Fruit fly (Drosophila melanogaster): ENCODE measurements around the gene verm.
"Not testable (repeated sequence)": the region's sequence is repeated elsewhere in the genome, so short reads cannot be mapped to it uniquely, and the experiment has no call there.

Gene verm

dm6 chr3L:19695057-19695627 is at the start of gene verm:
Gene verm, minus strand, starts transcription at chr3L:19695260.
- TF ChIP-seq Sin3A (optimal IDR thresholded peaks at IDR 0.05), result no peak
- TF ChIP-seq Myc (optimal IDR thresholded peaks at IDR 0.05), result no peak
- no peak for TF ChIP-seq ttk (optimal IDR thresholded peaks at IDR 0.05)
- TF ChIP-seq psq (optimal IDR thresholded peaks at IDR 0.05), result no peak
- no peak for TF ChIP-seq h (optimal IDR thresholded peaks at IDR 0.05)
- no peak for TF ChIP-seq insv (optimal IDR thresholded peaks at IDR 0.05)

- TF ChIP-seq psq, h, Sin3A (optimal IDR thresholded peaks at IDR 0.05): not testable (repeated sequence)
Measured at dm6 chr3L:19728694-19729093, 33.6 kb upstream of the verm start, which contains the start of gene CG42529. Gene CG42529, plus strand, starts transcription at chr3L:19728994.

- not testable (repeated sequence) for TF ChIP-seq insv, h, Sin3A (optimal IDR thresholded peaks at IDR 0.05)
Measured at dm6 chr3L:19718228-19718627, 23.2 kb upstream of the verm start, which contains the start of gene Trpml. Gene Trpml, minus strand, starts transcription at chr3L:19718328.

- TF ChIP-seq Sin3A (optimal IDR thresholded peaks at IDR 0.05) (no peak), ttk (optimal IDR thresholded peaks at IDR 0.05) (no peak), insv (optimal IDR thresholded peaks at IDR 0.05) (no peak), h (optimal IDR thresholded peaks at IDR 0.05) (no peak), Myc (optimal IDR thresholded peaks at IDR 0.05) (no peak), psq (optimal IDR thresholded peaks at IDR 0.05) (no peak)
Measured at dm6 chr3L:19707570-19708146, 12.6 kb upstream of the verm start, which contains the start of gene serp. Gene serp, minus strand, starts transcription at chr3L:19708015.

dm6 chr3L:19704869-19705268 is 9.8 kb upstream of the verm start:
- TF ChIP-seq ttk (optimal IDR thresholded peaks at IDR 0.05) (no peak), Sin3A (optimal IDR thresholded peaks at IDR 0.05) (no peak), psq (optimal IDR thresholded peaks at IDR 0.05) (no peak), insv (optimal IDR thresholded peaks at IDR 0.05) (no peak), h (optimal IDR thresholded peaks at IDR 0.05) (no peak), Myc (optimal IDR thresholded peaks at IDR 0.05) (no peak)

dm6 chr3L:19703323-19703722 is 8.3 kb upstream of the verm start:
- TF ChIP-seq ttk (optimal IDR thresholded peaks at IDR 0.05) (no peak), Sin3A (optimal IDR thresholded peaks at IDR 0.05) (no peak), insv (optimal IDR thresholded peaks at IDR 0.05) (no peak), psq (optimal IDR thresholded peaks at IDR 0.05) (no peak), h (optimal IDR thresholded peaks at IDR 0.05) (no peak), Myc (optimal IDR thresholded peaks at IDR 0.05) (no peak)

dm6 chr3L:19701662-19702061 is 6.6 kb upstream of the verm start:
- TF ChIP-seq psq (optimal IDR thresholded peaks at IDR 0.05), result no peak
- TF ChIP-seq insv (optimal IDR thresholded peaks at IDR 0.05), result no peak
- no peak for TF ChIP-seq Myc (optimal IDR thresholded peaks at IDR 0.05)
- TF ChIP-seq Sin3A (optimal IDR thresholded peaks at IDR 0.05), result no peak
- no peak for TF ChIP-seq ttk (optimal IDR thresholded peaks at IDR 0.05)
- no peak for TF ChIP-seq h (optimal IDR thresholded peaks at IDR 0.05)

- no peak for TF ChIP-seq h (optimal IDR thresholded peaks at IDR 0.05)
- no peak for TF ChIP-seq Myc (optimal IDR thresholded peaks at IDR 0.05)
- no peak for TF ChIP-seq ttk (optimal IDR thresholded peaks at IDR 0.05)
- TF ChIP-seq insv (optimal IDR thresholded peaks at IDR 0.05), result no peak
- TF ChIP-seq psq (optimal IDR thresholded peaks at IDR 0.05), result no peak
- TF ChIP-seq Sin3A (optimal IDR thresholded peaks at IDR 0.05), result no peak
Measured at dm6 chr3L:19701106-19701505, 6.0 kb upstream of the verm start.

dm6 chr3L:19700463-19700862 is 5.4 kb upstream of the verm start:
- TF ChIP-seq psq (optimal IDR thresholded peaks at IDR 0.05) (no peak), Myc (optimal IDR thresholded peaks at IDR 0.05) (no peak), Sin3A (optimal IDR thresholded peaks at IDR 0.05) (no peak), h (optimal IDR thresholded peaks at IDR 0.05) (no peak), ttk (optimal IDR thresholded peaks at IDR 0.05) (no peak)

- TF ChIP-seq psq (optimal IDR thresholded peaks at IDR 0.05) (no peak), insv (optimal IDR thresholded peaks at IDR 0.05) (no peak), Sin3A (optimal IDR thresholded peaks at IDR 0.05) (no peak), Myc (optimal IDR thresholded peaks at IDR 0.05) (no peak), ttk (optimal IDR thresholded peaks at IDR 0.05) (no peak), h (optimal IDR thresholded peaks at IDR 0.05) (no peak)
Measured at dm6 chr3L:19699651-19700050, 4.6 kb upstream of the verm start.

- TF ChIP-seq h (optimal IDR thresholded peaks at IDR 0.05) (no peak), ttk (optimal IDR thresholded peaks at IDR 0.05) (no peak), insv (optimal IDR thresholded peaks at IDR 0.05) (no peak), Sin3A (optimal IDR thresholded peaks at IDR 0.05) (no peak), psq (optimal IDR thresholded peaks at IDR 0.05) (no peak), Myc (optimal IDR thresholded peaks at IDR 0.05) (no peak)
Measured at dm6 chr3L:19698651-19699050, 3.6 kb upstream of the verm start.

- no peak for TF ChIP-seq psq (optimal IDR thresholded peaks at IDR 0.05)
- TF ChIP-seq h (optimal IDR thresholded peaks at IDR 0.05), result no peak
- TF ChIP-seq Sin3A (optimal IDR thresholded peaks at IDR 0.05), result no peak
- no peak for TF ChIP-seq ttk (optimal IDR thresholded peaks at IDR 0.05)
- no peak for TF ChIP-seq Myc (optimal IDR thresholded peaks at IDR 0.05)
- TF ChIP-seq insv (optimal IDR thresholded peaks at IDR 0.05), result no peak
Measured at dm6 chr3L:19697395-19697978, 2.4 kb upstream of the verm start.

Measured in Kc167 (cell line).